Fruit fly (Drosophila melanogaster) whole organism, pupa: ENCODE data around the gene promL.

Source experiments
- CG10348 ChIP-seq: fragments of 200-800 bp; sonication (Bioruptor generic); IDR thresholded peaks from 2 replicates; pipeline ENCODE4 v1.3.6; 2022; ENCODE audit warnings: missing biosample characterization, missing genetic modification characterization
- CG12605 ChIP-seq: fragments of 200-800 bp; sonication (Bioruptor generic); IDR thresholded peaks from 2 replicates; pipeline ENCODE4 v1.3.6; 2022; ENCODE audit warnings: missing biosample characterization, missing genetic modification characterization
- CG13204 ChIP-seq: fragments of 200-800 bp; sonication (Bioruptor generic); optimal IDR thresholded peaks from 2 replicates; lab custom pipeline; 2018; ENCODE audit warnings: missing biosample characterization, mild to moderate bottlenecking, missing genetic modification characterization, moderate library complexity
- CG14655 ChIP-seq: fragments of 200-800 bp; sonication (Bioruptor generic); optimal IDR thresholded peaks from 3 replicates; lab custom pipeline; 2017; ENCODE audit warnings: mild to moderate bottlenecking, missing biosample characterization, missing genetic modification reagents, missing genetic modification characterization
- CG15710 ChIP-seq: fragments of 200-800 bp; sonication (Bioruptor generic); optimal IDR thresholded peaks from 2 replicates; lab custom pipeline; 2018; ENCODE audit warnings: missing biosample characterization, mild to moderate bottlenecking, missing genetic modification characterization, moderate library complexity
- CG17806 ChIP-seq: fragments of 200-800 bp; sonication (Bioruptor generic); optimal IDR thresholded peaks from 2 replicates; lab custom pipeline; 2018; ENCODE audit warnings: missing biosample characterization, mild to moderate bottlenecking, missing genetic modification characterization, moderate library complexity
- CG32121 ChIP-seq: fragments of 200-800 bp; sonication (Bioruptor generic); IDR thresholded peaks from 2 replicates; pipeline ENCODE4 v1.3.6; 2022; ENCODE audit warnings: missing biosample characterization, missing genetic modification characterization
- CG34367 ChIP-seq: fragments of 200-800 bp; sonication (Bioruptor generic); optimal IDR thresholded peaks from 2 replicates; lab custom pipeline; 2018; ENCODE audit warnings: missing biosample characterization, mild to moderate bottlenecking, missing genetic modification characterization
- CG4496 ChIP-seq: fragments of 200-800 bp; sonication (Bioruptor generic); IDR thresholded peaks from 3 replicates; pipeline ENCODE4 v1.3.6; 2022; ENCODE audit warnings: missing biosample characterization, missing genetic modification characterization
- CG8159 ChIP-seq: fragments of 200-800 bp; sonication (Bioruptor generic); optimal IDR thresholded peaks from 3 replicates; lab custom pipeline; 2018; ENCODE audit warnings: missing biosample characterization, mild to moderate bottlenecking, missing genetic modification characterization, moderate library complexity
- CG8301 ChIP-seq: fragments of 200-800 bp; sonication (Bioruptor generic); optimal IDR thresholded peaks from 2 replicates; lab custom pipeline; 2018; ENCODE audit warnings: missing biosample characterization, mild to moderate bottlenecking, missing genetic modification characterization
- CG9948 ChIP-seq: fragments of 200-800 bp; sonication (Bioruptor generic); optimal IDR thresholded peaks from 2 replicates; lab custom pipeline; 2018; ENCODE audit warnings: missing biosample characterization, mild to moderate bottlenecking, missing genetic modification characterization, moderate library complexity
- D1 ChIP-seq: fragments of 200-800 bp; sonication (Bioruptor generic); optimal IDR thresholded peaks from 2 replicates; lab custom pipeline; 2018; ENCODE audit warnings: missing biosample characterization, mild to moderate bottlenecking, missing genetic modification characterization, moderate library complexity
- EcR ChIP-seq: fragments of 200-800 bp; sonication (Bioruptor generic); optimal IDR thresholded peaks from 3 replicates; lab custom pipeline; 2019; ENCODE audit warnings: missing biosample characterization, missing genetic modification characterization, mild to moderate bottlenecking, moderate library complexity, missing genetic modification reagents
- Ets98B ChIP-seq: fragments of 200-800 bp; sonication (Bioruptor generic); IDR thresholded peaks from 2 replicates; pipeline ENCODE4 v1.3.6; 2022; ENCODE audit warnings: missing biosample characterization, missing genetic modification characterization
- Pif1A ChIP-seq: fragments of 200-800 bp; sonication (Bioruptor generic); optimal IDR thresholded peaks from 3 replicates; lab custom pipeline; 2016; ENCODE audit warnings: missing biosample characterization, missing genetic modification characterization
- Pif1B ChIP-seq: fragments of 200-800 bp; sonication (Bioruptor generic); optimal IDR thresholded peaks from 3 replicates; lab custom pipeline; 2016; ENCODE audit warnings: missing biosample characterization, missing genetic modification characterization
- Snoo ChIP-seq: fragments of 200-800 bp; sonication (Bioruptor generic); optimal IDR thresholded peaks from 3 replicates; lab custom pipeline; 2017; ENCODE audit warnings: missing biosample characterization, mild to moderate bottlenecking, missing genetic modification characterization, inconsistent platforms
- fd96Ca ChIP-seq: fragments of 200-800 bp; sonication (Bioruptor generic); IDR thresholded peaks from 3 replicates; pipeline ENCODE4 v1.3.6; 2022; ENCODE audit warnings: missing biosample characterization, missing genetic modification characterization
- gl ChIP-seq: fragments of 200-800 bp; sonication (Bioruptor generic); optimal IDR thresholded peaks from 2 replicates; lab custom pipeline; 2018; ENCODE audit warnings: missing biosample characterization, mild to moderate bottlenecking, missing genetic modification characterization
- rn ChIP-seq: fragments of 200-800 bp; sonication (Bioruptor generic); IDR thresholded peaks from 2 replicates; pipeline ENCODE4 v1.3.6; 2022; ENCODE audit warnings: missing biosample characterization, missing genetic modification characterization

promL gene

dm6 chr3L:3162584-3162983, 35.1 kb upstream of the promL start:
- TF ChIP-seq CG14655 (GFP tag; lab: Kevin White, UChicago) (no peak), Pif1B (GFP tag; lab: Kevin White, UChicago) (no peak)

- TF ChIP-seq CG12605 (GFP tag; lab: Robert Waterston, UW): no peak
- TF ChIP-seq CG15710: no peak
- TF ChIP-seq CG32121 (GFP tag; lab: Robert Waterston, UW): no peak
- TF ChIP-seq CG17806 (tag; lab: Kevin White, UChicago): no peak
- TF ChIP-seq, all 21 proteins: peak for 0
Measured at dm6 chr3L:3161968-3162367, 34.4 kb upstream of the promL start, which contains the start of gene rasp. Gene rasp, plus strand, starts transcription at chr3L:3162180.

dm6 chr3L:3159309-3160194, 32.0 kb upstream of the promL start, which contains the start of the genes ND-30 and CG15812:
Gene ND-30, minus strand, starts transcription at chr3L:3159578.
Gene CG15812, plus strand, starts transcription at chr3L:3159991.
- TF ChIP-seq CG15710 (peak; percentile 44), EcR (GFP tag; lab: Kevin White, UChicago) (no peak)

dm6 chr3L:3157651-3158050, 30.1 kb upstream of the promL start:
- no peak for TF ChIP-seq CG10348 (GFP tag; lab: Robert Waterston, UW)
- TF ChIP-seq Pif1A: no peak
- TF ChIP-seq CG4496 (GFP tag; lab: Robert Waterston, UW): no peak
- no peak for TF ChIP-seq CG8301 (tag; lab: Kevin White, UChicago)
- TF ChIP-seq CG34367 (tag; lab: Kevin White, UChicago): no peak
- no peak for TF ChIP-seq CG17806 (tag; lab: Kevin White, UChicago)
- TF ChIP-seq fd96Ca (GFP tag; lab: Robert Waterston, UW): no peak
- no peak for TF ChIP-seq Ets98B
- no peak for TF ChIP-seq Pif1B (GFP tag; lab: Kevin White, UChicago)
- no peak for TF ChIP-seq CG14655 (GFP tag; lab: Kevin White, UChicago)
- no peak for TF ChIP-seq Snoo (tag; lab: Kevin White, UChicago)
- TF ChIP-seq CG13204: no peak
- no peak for TF ChIP-seq CG12605 (GFP tag; lab: Robert Waterston, UW)
- no peak for TF ChIP-seq EcR (GFP tag; lab: Kevin White, UChicago)
- TF ChIP-seq D1 (tag; lab: Kevin White, UChicago): no peak

dm6 chr3L:3150376-3150775, 22.9 kb upstream of the promL start:
- TF ChIP-seq rn (GFP tag; lab: Robert Waterston, UW): 0 out of 2 replicates have a peak, but pooled peaks have one; percentile 9
- TF ChIP-seq CG8301 (tag; lab: Kevin White, UChicago): no peak

DNA sequence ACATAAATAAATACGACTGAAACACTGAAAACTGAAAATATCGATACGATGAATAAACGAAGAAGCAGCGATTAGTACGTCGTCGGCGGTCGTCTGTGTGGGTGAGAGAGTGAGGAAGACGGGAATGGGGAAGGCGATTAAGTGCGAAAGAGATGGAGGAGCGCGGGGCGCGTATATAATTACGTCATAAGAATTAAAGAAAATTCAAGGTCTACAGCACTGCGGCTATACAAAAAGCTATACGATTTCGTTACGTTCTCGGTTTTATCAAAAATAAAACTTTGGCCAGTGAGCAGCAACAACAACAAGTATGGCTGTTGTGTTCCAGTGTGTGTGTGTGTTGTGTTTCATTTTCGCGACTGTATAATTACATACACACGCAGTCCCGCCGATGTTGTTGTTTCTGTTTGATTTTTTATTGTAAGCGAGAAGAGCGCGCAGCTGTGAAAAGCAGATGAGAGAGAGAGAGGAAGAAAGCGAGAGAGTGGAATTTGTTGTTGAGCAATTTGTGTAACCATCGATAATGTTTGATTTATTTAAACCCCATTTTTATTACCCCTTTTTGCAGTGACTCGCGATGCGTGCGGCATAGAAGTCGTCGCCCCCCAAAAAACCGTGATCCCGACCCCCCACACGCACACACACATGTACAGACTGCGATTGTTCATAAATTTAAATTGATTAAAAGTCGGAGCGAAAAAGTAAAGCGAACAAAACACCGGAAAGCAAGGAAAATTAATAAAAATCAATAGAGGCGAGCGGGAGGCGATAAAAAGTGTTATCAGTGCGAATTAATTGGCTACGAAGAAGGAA, 21.7 kb upstream of the promL start:
- TF ChIP-seq CG13204: peak; percentile 68
- no peak; the same call in 1 of the 2 replicates for TF ChIP-seq CG12605 (GFP tag; lab: Robert Waterston, UW)
- peak; percentile 49 for TF ChIP-seq EcR (GFP tag; lab: Kevin White, UChicago)
- peak; percentile 43; the same call in 1 of the 2 replicates for TF ChIP-seq CG32121 (GFP tag; lab: Robert Waterston, UW)
- no peak for TF ChIP-seq CG15710
- TF ChIP-seq Pif1A: no peak
- TF ChIP-seq CG9948 (tag; lab: Kevin White, UChicago): no peak
- TF ChIP-seq gl (tag; lab: Kevin White, UChicago): no peak
- TF ChIP-seq Ets98B: no peak

DNA sequence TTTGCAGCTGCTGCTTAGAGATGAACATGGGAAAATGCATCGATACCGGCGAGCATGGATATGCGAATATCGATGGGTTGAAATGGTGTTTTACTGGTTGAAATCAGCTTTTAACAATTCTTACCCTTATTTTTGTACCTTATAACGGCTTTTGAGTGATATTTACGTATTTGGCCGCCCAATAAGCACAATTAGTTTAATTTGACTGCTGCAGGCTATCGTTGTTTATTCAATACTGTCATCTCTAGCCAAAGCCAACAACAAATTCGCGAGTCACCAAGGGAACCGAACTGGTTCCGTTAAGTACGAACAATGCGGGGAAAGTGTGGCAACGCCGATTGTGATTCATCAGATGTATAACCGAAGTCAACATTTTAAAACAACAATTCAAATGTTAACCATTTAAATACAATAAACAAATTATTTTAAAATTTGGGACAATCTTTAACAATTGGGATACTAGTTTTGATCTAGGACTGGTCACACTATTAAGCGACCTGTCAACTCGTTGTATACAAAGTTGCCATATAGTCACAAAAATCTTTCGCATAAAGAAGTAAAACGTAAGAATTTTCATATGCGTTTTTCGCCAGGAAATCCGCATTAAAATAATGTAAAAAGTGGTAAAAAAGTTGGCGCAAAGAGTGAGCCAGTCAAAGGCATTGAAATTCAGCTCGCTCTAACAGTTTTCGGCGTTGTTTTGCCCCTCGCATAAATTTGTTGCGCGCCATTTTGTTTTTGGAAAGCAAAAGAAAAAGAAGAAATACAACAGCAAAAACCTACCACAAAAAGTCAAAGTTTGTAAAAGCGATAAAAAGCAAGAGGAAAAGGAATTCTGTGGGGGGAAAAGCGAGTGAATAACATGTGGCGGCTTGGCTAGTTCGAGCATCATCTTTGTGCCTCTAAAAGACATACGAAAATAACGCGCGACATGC, 20.9 kb upstream of the promL start, which contains the start of the genes Usp5 and BtbVII:
Usp5 (minus strand) TSS at position 234 of the 935 bp plus-strand sequence.
BtbVII (plus strand) TSS at position 522 of the 935 bp plus-strand sequence.
- TF ChIP-seq CG4496 (GFP tag; lab: Robert Waterston, UW) (peak; percentile 15; the same call in 1 of the 3 replicates), CG14655 (GFP tag; lab: Kevin White, UChicago) (no peak), rn (GFP tag; lab: Robert Waterston, UW) (no peak), CG9948 (tag; lab: Kevin White, UChicago) (peak; percentile 27), CG12605 (GFP tag; lab: Robert Waterston, UW) (peak; percentile 22; the same call in 1 of the 2 replicates), CG8159 (tag; lab: Kevin White, UChicago) (peak; percentile 48), CG13204 (no peak), EcR (GFP tag; lab: Kevin White, UChicago) (no peak), CG34367 (tag; lab: Kevin White, UChicago) (peak; percentile 24), CG17806 (tag; lab: Kevin White, UChicago) (no peak), Snoo (tag; lab: Kevin White, UChicago) (peak; percentile 25), CG8301 (tag; lab: Kevin White, UChicago) (peak; percentile 44), Pif1A (no peak), CG32121 (GFP tag; lab: Robert Waterston, UW) (no peak), fd96Ca (GFP tag; lab: Robert Waterston, UW) (peak; percentile 69), CG15710 (peak; percentile 26), Ets98B (no peak), CG10348 (GFP tag; lab: Robert Waterston, UW) (no peak), Pif1B (GFP tag; lab: Kevin White, UChicago) (peak; percentile 10), D1 (tag; lab: Kevin White, UChicago) (no peak), gl (tag; lab: Kevin White, UChicago) (peak; percentile 56)
